Worm (Caenorhabditis elegans) whole organism, early embryonic: ENCODE data around the gene srx-65.

Source experiments
- B0310.2 ChIP-seq: sonication (generic microtip); optimal IDR thresholded peaks from 2 replicates; lab custom pipeline; 2016; ENCODE audit warnings: mild to moderate bottlenecking, missing genetic modification characterization, missing compliant biosample characterization
- F13C5.2 ChIP-seq: sonication (generic microtip); optimal IDR thresholded peaks from 2 replicates; lab custom pipeline; 2017; ENCODE audit warnings: mild to moderate bottlenecking, missing genetic modification characterization, inconsistent platforms, missing compliant biosample characterization
- aly-1 ChIP-seq: sonication (generic microtip); optimal IDR thresholded peaks from 2 replicates; lab custom pipeline; 2016; ENCODE audit warnings: missing genetic modification characterization, missing compliant biosample characterization
- ama-1 ChIP-seq: fragments of 150-350 bp; optimal IDR thresholded peaks from 2 replicates; lab custom pipeline; 2014
- ceh-13 ChIP-seq: fragments of 200-800 bp; sonication (Bioruptor generic); optimal IDR thresholded peaks from 2 replicates; lab custom pipeline; 2018; ENCODE audit warnings: mild to moderate bottlenecking, missing genetic modification characterization, missing compliant biosample characterization
- ceh-36 ChIP-seq: sonication (generic microtip); optimal IDR thresholded peaks from 2 replicates; lab custom pipeline; 2016; ENCODE audit warnings: missing genetic modification characterization, inconsistent platforms, missing compliant biosample characterization
- ets-7 ChIP-seq: sonication (generic microtip); optimal IDR thresholded peaks from 2 replicates; lab custom pipeline; 2016; ENCODE audit warnings: missing genotype, missing genetic modification characterization, missing compliant biosample characterization
- flt-1 ChIP-seq: fragments of 200-800 bp; sonication (Bioruptor generic); IDR thresholded peaks from 2 replicates; pipeline ENCODE4 v1.3.6; 2022; ENCODE audit warnings: missing genetic modification characterization, missing compliant biosample characterization
- hmbx-1 ChIP-seq: sonication (generic microtip); optimal IDR thresholded peaks from 2 replicates; lab custom pipeline; 2016; ENCODE audit warnings: mild to moderate bottlenecking, missing genetic modification characterization, missing compliant biosample characterization
- hmg-4 ChIP-seq: fragments of 200-800 bp; sonication (Bioruptor generic); optimal IDR thresholded peaks from 2 replicates; lab custom pipeline; 2018; ENCODE audit warnings: mild to moderate bottlenecking, missing genetic modification characterization, missing compliant biosample characterization
- hnd-1 ChIP-seq: sonication (generic microtip); optimal IDR thresholded peaks from 2 replicates; lab custom pipeline; 2016; ENCODE audit warnings: missing genetic modification characterization, missing compliant biosample characterization
- pes-1 ChIP-seq: fragments of 200-800 bp; sonication (Bioruptor generic); IDR thresholded peaks from 2 replicates; pipeline ENCODE4 v1.3.6; 2022; ENCODE audit warnings: missing genetic modification reagents, missing genetic modification characterization, missing compliant biosample characterization
- scrt-1 ChIP-seq: fragments of 200-800 bp; sonication (Bioruptor generic); IDR thresholded peaks from 2 replicates; pipeline ENCODE4 v1.3.6; 2022; ENCODE audit warnings: missing genetic modification characterization, missing compliant biosample characterization
- sea-1 ChIP-seq: fragments of 200-800 bp; sonication (Bioruptor generic); conservative IDR thresholded peaks from 2 replicates; pipeline ENCODE4 v1.3.6; 2022; ENCODE audit warnings: missing genetic modification characterization, missing compliant biosample characterization
- tbx-11 ChIP-seq: fragments of 200-800 bp; sonication (Bioruptor generic); IDR thresholded peaks from 2 replicates; pipeline ENCODE4 v1.3.6; 2022; ENCODE audit warnings: missing genetic modification characterization, missing compliant biosample characterization
- tbx-37 ChIP-seq: fragments of 200-800 bp; sonication (Bioruptor generic); conservative IDR thresholded peaks from 2 replicates; pipeline ENCODE4 v1.3.6; 2022; ENCODE audit warnings: missing genetic modification reagents, missing genetic modification characterization, missing compliant biosample characterization
- tra-4 ChIP-seq: sonication (generic microtip); optimal IDR thresholded peaks from 2 replicates; lab custom pipeline; 2017; ENCODE audit warnings: missing genetic modification characterization, missing compliant biosample characterization

srx-65 gene

ce11 chrV:3957608-3958007 lies 35.9 kb downstream of the srx-65 start, which contains the start of gene cyp-34A5:
TSS of gene cyp-34A5 (minus strand) at chrV:3957708.
- TF ChIP-seq sea-1 (GFP tag; lab: Robert Waterston, UW) (no peak), B0310.2 (no peak), hmbx-1 (tag; lab: Kevin White, UChicago) (no peak), ceh-13 (GFP tag; lab: Kevin White, UChicago) (no peak), pes-1 (GFP tag; lab: Robert Waterston, UW) (no peak), ceh-36 (tag; lab: Kevin White, UChicago) (no peak), ets-7 (tag; lab: Kevin White, UChicago) (no peak), tbx-37 (GFP tag; lab: Robert Waterston, UW) (no peak), tra-4 (no peak), tbx-11 (GFP tag; lab: Robert Waterston, UW) (no peak), F13C5.2 (tag; lab: Kevin White, UChicago) (no peak), hnd-1 (tag; lab: Kevin White, UChicago) (no peak), ama-1 (lab: Kevin White, UChicago) (no peak), flt-1 (GFP tag; lab: Robert Waterston, UW) (no peak), hmg-4 (no peak), aly-1 (tag; lab: Kevin White, UChicago) (no peak), scrt-1 (GFP tag; lab: Robert Waterston, UW) (no peak)

DNA sequence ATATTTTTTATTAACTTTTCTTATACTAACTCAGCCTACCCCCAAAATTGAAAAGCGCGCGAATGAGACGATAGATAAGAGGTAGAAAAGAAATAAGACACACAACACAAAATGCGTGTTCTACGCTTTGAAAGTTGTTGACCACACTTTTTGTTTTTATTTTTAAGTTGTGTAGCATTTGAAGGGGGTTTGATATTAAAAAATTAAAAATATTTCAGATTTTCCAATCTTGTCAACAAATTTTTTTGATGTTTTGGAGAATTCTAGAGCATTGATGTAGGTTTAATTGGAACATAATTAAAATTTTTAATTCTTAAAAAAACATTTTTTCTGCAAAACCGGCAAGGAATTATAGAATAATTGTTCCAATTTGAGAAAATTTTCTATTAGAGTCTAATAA lies 39.5 kb downstream of the srx-65 start, which contains the start of gene cyp-34A6:
TSS of gene cyp-34A6 (minus strand) at position 101 of the 400 bp plus-strand sequence.
- no peak for TF ChIP-seq pes-1 (GFP tag; lab: Robert Waterston, UW)
- TF ChIP-seq sea-1 (GFP tag; lab: Robert Waterston, UW) = no peak
- TF ChIP-seq tbx-11 (GFP tag; lab: Robert Waterston, UW) = no peak
- TF ChIP-seq flt-1 (GFP tag; lab: Robert Waterston, UW) = no peak
- TF ChIP-seq tbx-37 (GFP tag; lab: Robert Waterston, UW) = no peak
- no peak for TF ChIP-seq hnd-1 (tag; lab: Kevin White, UChicago)
- no peak for TF ChIP-seq F13C5.2 (tag; lab: Kevin White, UChicago)

ce11 chrV:3963715-3964114 lies 42.0 kb downstream of the srx-65 start, which contains the start of gene cyp-34A7:
TSS of gene cyp-34A7 (minus strand) at chrV:3963815.
- TF ChIP-seq tbx-11 (GFP tag; lab: Robert Waterston, UW) = no peak
- TF ChIP-seq flt-1 (GFP tag; lab: Robert Waterston, UW) = no peak
- TF ChIP-seq hnd-1 (tag; lab: Kevin White, UChicago) = no peak
- TF ChIP-seq scrt-1 (GFP tag; lab: Robert Waterston, UW) = no peak
- no peak for TF ChIP-seq hmg-4
- no peak for TF ChIP-seq hmbx-1 (tag; lab: Kevin White, UChicago)
- TF ChIP-seq ets-7 (tag; lab: Kevin White, UChicago) = no peak
- no peak for TF ChIP-seq pes-1 (GFP tag; lab: Robert Waterston, UW)
- no peak for TF ChIP-seq sea-1 (GFP tag; lab: Robert Waterston, UW)
- no peak for TF ChIP-seq tbx-37 (GFP tag; lab: Robert Waterston, UW)
- no peak for TF ChIP-seq ama-1 (lab: Kevin White, UChicago)
- no peak for TF ChIP-seq ceh-36 (tag; lab: Kevin White, UChicago)
- TF ChIP-seq aly-1 (tag; lab: Kevin White, UChicago) = no peak
- TF ChIP-seq F13C5.2 (tag; lab: Kevin White, UChicago) = no peak
- TF ChIP-seq B0310.2 = no peak
- no peak for TF ChIP-seq tra-4
- no peak for TF ChIP-seq ceh-13 (GFP tag; lab: Kevin White, UChicago)

- no peak for TF ChIP-seq flt-1 (GFP tag; lab: Robert Waterston, UW)
- TF ChIP-seq hmg-4 = no peak
These were observed 46.0 kb downstream of the srx-65 start, which contains the start of gene cyp-34A8 for ce11 chrV:3967762-3968161. TSS of gene cyp-34A8 (minus strand) at chrV:3967823.

DNA sequence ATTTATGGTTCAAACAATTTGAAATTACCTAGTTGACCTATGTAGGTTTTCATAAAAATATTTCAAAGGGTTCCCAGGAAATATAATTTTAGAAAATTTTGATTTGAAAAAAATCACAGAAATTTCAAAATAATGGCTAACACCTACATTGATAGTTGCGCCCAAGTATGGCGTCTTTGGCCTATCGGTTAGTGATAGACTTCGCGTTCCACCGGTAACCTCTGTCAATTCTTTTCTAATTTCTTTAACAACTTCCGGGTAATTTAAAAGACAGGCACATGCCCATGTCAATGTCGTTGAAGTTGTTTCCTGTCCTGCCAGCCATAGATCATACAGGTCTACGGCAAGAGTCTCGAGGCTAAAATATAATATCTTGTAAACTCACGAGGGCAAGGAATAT lies 47.2 kb downstream of the srx-65 start:
- no peak for TF ChIP-seq scrt-1 (GFP tag; lab: Robert Waterston, UW)
- TF ChIP-seq ama-1 (lab: Kevin White, UChicago) = no peak
- TF ChIP-seq aly-1 (tag; lab: Kevin White, UChicago) = no peak
- no peak for TF ChIP-seq hnd-1 (tag; lab: Kevin White, UChicago)
- no peak for TF ChIP-seq hmg-4
- TF ChIP-seq ets-7 (tag; lab: Kevin White, UChicago) = no peak
- TF ChIP-seq hmbx-1 (tag; lab: Kevin White, UChicago) = no peak

ce11 chrV:3969664-3970063 lies 47.9 kb downstream of the srx-65 start:
- no peak for TF ChIP-seq tbx-37 (GFP tag; lab: Robert Waterston, UW)
- TF ChIP-seq aly-1 (tag; lab: Kevin White, UChicago) = no peak
- no peak for TF ChIP-seq ceh-36 (tag; lab: Kevin White, UChicago)
- TF ChIP-seq hmbx-1 (tag; lab: Kevin White, UChicago) = no peak
- no peak for TF ChIP-seq flt-1 (GFP tag; lab: Robert Waterston, UW)
- no peak for TF ChIP-seq tbx-11 (GFP tag; lab: Robert Waterston, UW)
- no peak for TF ChIP-seq tra-4
- no peak for TF ChIP-seq pes-1 (GFP tag; lab: Robert Waterston, UW)
- no peak for TF ChIP-seq scrt-1 (GFP tag; lab: Robert Waterston, UW)
- no peak for TF ChIP-seq hmg-4
- TF ChIP-seq hnd-1 (tag; lab: Kevin White, UChicago) = no peak
- no peak for TF ChIP-seq ama-1 (lab: Kevin White, UChicago)

DNA sequence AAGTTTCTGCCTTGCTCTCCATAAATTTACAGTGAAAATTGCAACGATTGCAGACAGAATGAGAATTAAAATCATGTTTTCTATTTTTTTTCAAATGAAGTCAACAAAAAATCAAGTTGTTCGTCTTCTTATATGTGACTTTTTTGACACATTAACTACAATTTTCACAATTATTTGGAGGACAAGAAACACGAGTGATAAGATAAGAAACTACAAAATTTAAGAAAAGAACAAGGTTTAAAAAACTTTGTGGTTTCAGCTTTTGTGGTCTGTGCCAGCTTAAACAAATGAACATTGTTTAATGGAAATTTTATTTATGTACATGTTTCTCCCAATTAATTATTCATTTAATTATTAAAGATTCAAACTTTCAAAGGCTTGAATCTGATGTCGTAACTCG lies 48.7 kb downstream of the srx-65 start, which contains the start of gene cyp-34A9:
TSS of gene cyp-34A9 (minus strand) at position 131 of the 400 bp plus-strand sequence.
- TF ChIP-seq ama-1 (lab: Kevin White, UChicago) (no peak), scrt-1 (GFP tag; lab: Robert Waterston, UW) (no peak), tra-4 (no peak), tbx-11 (GFP tag; lab: Robert Waterston, UW) (no peak), pes-1 (GFP tag; lab: Robert Waterston, UW) (no peak), aly-1 (tag; lab: Kevin White, UChicago) (no peak), B0310.2 (no peak), tbx-37 (GFP tag; lab: Robert Waterston, UW) (no peak)
